Fruit fly (Drosophila melanogaster) whole organism, adult: Measurements from ENCODE around the gene ND-B8.

Source experiments
- CG14711 ChIP-seq: fragments of 200-800 bp; sonication (Bioruptor generic); optimal IDR thresholded peaks from 2 replicates; lab custom pipeline; 2018; ENCODE audit warnings: missing biosample characterization, mild to moderate bottlenecking, missing genetic modification characterization, moderate library complexity
- CG33017 ChIP-seq: fragments of 200-800 bp; sonication (Bioruptor generic); optimal IDR thresholded peaks from 2 replicates; lab custom pipeline; 2018; ENCODE audit warnings: missing biosample characterization, mild to moderate bottlenecking, missing genetic modification characterization, moderate library complexity
- CG7045 ChIP-seq: fragments of 200-800 bp; sonication (Bioruptor generic); optimal IDR thresholded peaks from 2 replicates; lab custom pipeline; 2017; ENCODE audit warnings: missing biosample characterization, mild to moderate bottlenecking, missing genetic modification characterization
- CG7101 ChIP-seq: fragments of 200-800 bp; sonication (Bioruptor generic); optimal IDR thresholded peaks from 2 replicates; lab custom pipeline; 2018; ENCODE audit warnings: missing biosample characterization, mild to moderate bottlenecking, missing genetic modification characterization, moderate library complexity
- Mnt ChIP-seq: fragments of 200-800 bp; sonication (Bioruptor generic); optimal IDR thresholded peaks from 2 replicates; lab custom pipeline; 2016; ENCODE audit warnings: missing biosample characterization, mild to moderate bottlenecking, missing genetic modification characterization
- bab1 ChIP-seq: fragments of 200-800 bp; sonication (Bioruptor generic); optimal IDR thresholded peaks from 3 replicates; lab custom pipeline; 2019; ENCODE audit warnings: missing biosample characterization, mild to moderate bottlenecking, missing genetic modification characterization, moderate library complexity
- cic ChIP-seq: fragments of 200-800 bp; sonication (Bioruptor generic); optimal IDR thresholded peaks from 2 replicates; lab custom pipeline; 2017; ENCODE audit warnings: missing biosample characterization, mild to moderate bottlenecking, missing genetic modification characterization, moderate library complexity
- pad ChIP-seq: fragments of 200-800 bp; sonication (Bioruptor generic); optimal IDR thresholded peaks from 3 replicates; lab custom pipeline; 2017; ENCODE audit warnings: missing biosample characterization, missing genetic modification characterization, mild to moderate bottlenecking, moderate library complexity, missing genetic modification reagents
- tj ChIP-seq: fragments of 200-800 bp; sonication (Bioruptor generic); optimal IDR thresholded peaks from 3 replicates; lab custom pipeline; 2017; ENCODE audit warnings: missing biosample characterization, mild to moderate bottlenecking, missing genetic modification characterization, moderate library complexity

- no peak for TF ChIP-seq CG7045 (GFP tag; lab: Kevin White, UChicago)
- TF ChIP-seq Mnt = no peak
- no peak for TF ChIP-seq tj (GFP tag; lab: Kevin White, UChicago)
- TF ChIP-seq pad (GFP tag; lab: Kevin White, UChicago) = no peak
- TF ChIP-seq CG14711 (tag; lab: Kevin White, UChicago) = no peak
- no peak for TF ChIP-seq cic (GFP tag; lab: Kevin White, UChicago)
- no peak for TF ChIP-seq CG7101
- TF ChIP-seq bab1 = no peak
- no peak for TF ChIP-seq CG33017 (tag; lab: Kevin White, UChicago)
Measured at dm6 chr2L:4417982-4418381, 36.4 kb upstream of the ND-B8 start.
